Fruit fly (Drosophila melanogaster) whole organism, embryonic: ENCODE data around the gene CG2256.

Source experiments
- Awh ChIP-seq: fragments of 200-800 bp; sonication (Bioruptor generic); IDR thresholded peaks from 2 replicates; pipeline ENCODE4, ENCODE4 v1.3.6; 2022; ENCODE audit warnings: missing biosample characterization, missing genetic modification characterization
- Blimp-1 ChIP-seq: fragments of 200-800 bp; sonication (Bioruptor generic); optimal IDR thresholded peaks from 3 replicates; lab custom pipeline; 2018; ENCODE audit warnings: missing biosample characterization, missing genetic modification characterization, mild to moderate bottlenecking, moderate library complexity, missing genetic modification reagents
- BtbVII ChIP-seq: fragments of 200-800 bp; sonication (Bioruptor generic); optimal IDR thresholded peaks from 3 replicates; lab custom pipeline; 2017; ENCODE audit warnings: missing biosample characterization, mild to moderate bottlenecking, missing genetic modification characterization
- CG10431 ChIP-seq: fragments of 200-800 bp; sonication (Bioruptor generic); optimal IDR thresholded peaks from 3 replicates; lab custom pipeline; 2018; ENCODE audit warnings: missing biosample characterization, mild to moderate bottlenecking, missing genetic modification characterization
- CG13624 ChIP-seq: fragments of 200-800 bp; sonication (Bioruptor generic); optimal IDR thresholded peaks from 2 replicates; lab custom pipeline; 2016; ENCODE audit warnings: missing biosample characterization, missing genetic modification characterization
- CG17568 ChIP-seq: fragments of 200-800 bp; sonication (Bioruptor generic); optimal IDR thresholded peaks from 2 replicates; lab custom pipeline; 2018; ENCODE audit warnings: missing biosample characterization, mild to moderate bottlenecking, missing genetic modification characterization, moderate library complexity
- CG1792 ChIP-seq: fragments of 200-800 bp; sonication (Bioruptor generic); optimal IDR thresholded peaks from 2 replicates; lab custom pipeline; 2016; ENCODE audit warnings: missing biosample characterization, missing genetic modification characterization
- CG2116 ChIP-seq: fragments of 200-800 bp; sonication (Bioruptor generic); optimal IDR thresholded peaks from 3 replicates; lab custom pipeline; 2018; ENCODE audit warnings: missing biosample characterization, mild to moderate bottlenecking, missing genetic modification characterization
- CG3065 ChIP-seq: fragments of 200-800 bp; sonication (Bioruptor generic); optimal IDR thresholded peaks from 2 replicates; lab custom pipeline; 2016; ENCODE audit warnings: missing biosample characterization, missing genetic modification characterization
- CG32767 ChIP-seq: fragments of 200-800 bp; sonication (Bioruptor generic); IDR thresholded peaks from 2 replicates; pipeline ENCODE4 v1.3.6; 2022; ENCODE audit warnings: missing biosample characterization, missing genetic modification characterization
- CG34376 ChIP-seq: fragments of 200-800 bp; sonication (Bioruptor generic); optimal IDR thresholded peaks from 2 replicates; lab custom pipeline; 2018; ENCODE audit warnings: missing biosample characterization, mild to moderate bottlenecking, missing genetic modification characterization
- CG3995 ChIP-seq: fragments of 200-800 bp; sonication (Bioruptor generic); optimal IDR thresholded peaks from 3 replicates; lab custom pipeline; 2016; ENCODE audit warnings: missing biosample characterization, missing genetic modification characterization
- CG4820 ChIP-seq: fragments of 200-800 bp; sonication (Bioruptor generic); optimal IDR thresholded peaks from 3 replicates; lab custom pipeline; 2016; ENCODE audit warnings: missing biosample characterization, missing genetic modification characterization
- CG8089 ChIP-seq: fragments of 200-800 bp; sonication (Bioruptor generic); optimal IDR thresholded peaks from 3 replicates; lab custom pipeline; 2016; ENCODE audit warnings: missing biosample characterization, missing genetic modification characterization
- CG8478 ChIP-seq: fragments of >200 bp; optimal IDR thresholded peaks from 2 replicates; lab custom pipeline; 2018
- CG8765 ChIP-seq: fragments of 200-800 bp; sonication (Bioruptor generic); IDR thresholded peaks from 2 replicates; pipeline ENCODE4 v1.3.6; 2022; ENCODE audit warnings: missing biosample characterization, missing genetic modification characterization
- CG9609 ChIP-seq: fragments of 200-800 bp; sonication (Bioruptor generic); optimal IDR thresholded peaks from 3 replicates; lab custom pipeline; 2016; ENCODE audit warnings: missing biosample characterization, missing genetic modification characterization
- CG9727 ChIP-seq: fragments of 200-800 bp; sonication (Bioruptor generic); optimal IDR thresholded peaks from 3 replicates; lab custom pipeline; 2017; ENCODE audit warnings: missing biosample characterization, mild to moderate bottlenecking, missing genetic modification characterization
- Dbx ChIP-seq: fragments of 200-800 bp; sonication (Bioruptor generic); IDR thresholded peaks from 3 replicates; pipeline ENCODE4 v1.3.6; 2022; ENCODE audit warnings: missing biosample characterization, missing genetic modification characterization
- Dll ChIP-seq: fragments of 200-800 bp; sonication (Bioruptor generic); IDR thresholded peaks from 4 replicates; pipeline ENCODE4 v1.3.6; 2022; ENCODE audit warnings: missing biosample characterization, missing genetic modification characterization; ENCODE audit not compliant: partially characterized antibody
- Eip74EF ChIP-seq, 2 experiments: fragments of 200-800 bp in 1 of 2; fragments of >200 bp in 1 of 2; sonication (Bioruptor generic) in 1 of 2; optimal IDR thresholded peaks; 2 replicates each; lab custom pipeline; 2017 to 2019; ENCODE audit warnings: missing biosample characterization in 2 of 2, missing genetic modification characterization in 2 of 2, mild to moderate bottlenecking in 1 of 2, moderate library complexity in 1 of 2
- HLH4C ChIP-seq: fragments of 200-800 bp; sonication (Bioruptor generic); IDR thresholded peaks from 3 replicates; pipeline ENCODE4 v1.3.6; 2022; ENCODE audit warnings: missing biosample characterization, missing genetic modification characterization; ENCODE audit not compliant: partially characterized antibody
- HLH54F ChIP-seq: fragments of 200-800 bp; sonication (Bioruptor generic); optimal IDR thresholded peaks from 3 replicates; lab custom pipeline; 2016; ENCODE audit warnings: missing biosample characterization, missing genetic modification characterization
- Hey ChIP-seq: fragments of 200-800 bp; sonication (Bioruptor generic); optimal IDR thresholded peaks from 3 replicates; lab custom pipeline; 2018; ENCODE audit warnings: missing biosample characterization, mild to moderate bottlenecking, missing genetic modification characterization
- Mrtf ChIP-seq: fragments of 200-800 bp; sonication (Bioruptor generic); IDR thresholded peaks from 3 replicates; pipeline ENCODE4 v1.3.6; 2022; ENCODE audit warnings: missing biosample characterization, missing genetic modification characterization
- NFAT ChIP-seq: fragments of 200-800 bp; sonication (Bioruptor generic); IDR thresholded peaks from 2 replicates; pipeline ENCODE4 v1.3.6; 2022; ENCODE audit warnings: missing biosample characterization, missing genetic modification characterization
- Neu2 ChIP-seq: fragments of 200-800 bp; sonication (Bioruptor generic); optimal IDR thresholded peaks from 3 replicates; lab custom pipeline; 2016; ENCODE audit warnings: missing biosample characterization, missing genetic modification characterization, borderline replicate concordance
- Opbp ChIP-seq: fragments of 200-800 bp; sonication (Bioruptor generic); IDR thresholded peaks from 3 replicates; pipeline ENCODE4 v1.3.6; 2022; ENCODE audit warnings: missing biosample characterization, missing genetic modification characterization; ENCODE audit not compliant: partially characterized antibody
- Ravus ChIP-seq: fragments of 200-800 bp; sonication (Bioruptor generic); IDR thresholded peaks from 2 replicates; pipeline ENCODE4 v1.3.6; 2022; ENCODE audit warnings: missing biosample characterization, missing genetic modification characterization
- Rx ChIP-seq: fragments of 200-800 bp; sonication (Bioruptor generic); IDR thresholded peaks from 2 replicates; pipeline ENCODE4 v1.3.6; 2022; ENCODE audit warnings: missing biosample characterization, missing genetic modification characterization
- Sin3A ChIP-seq: fragments of >200 bp; optimal IDR thresholded peaks from 2 replicates; lab custom pipeline; 2018
- dan ChIP-seq: fragments of 200-800 bp; sonication (Bioruptor generic); IDR thresholded peaks from 2 replicates; pipeline ENCODE4 v1.3.6; 2022; ENCODE audit warnings: missing biosample characterization, missing genetic modification characterization
- dysf ChIP-seq: fragments of 200-800 bp; sonication (Bioruptor generic); IDR thresholded peaks from 3 replicates; pipeline ENCODE4 v1.3.6; 2022; ENCODE audit warnings: missing biosample characterization, missing genetic modification characterization
- emc ChIP-seq: fragments of 200-800 bp; sonication (Bioruptor generic); optimal IDR thresholded peaks from 2 replicates; lab custom pipeline; 2016; ENCODE audit warnings: missing biosample characterization, missing genetic modification characterization
- fd102C ChIP-seq: fragments of 200-800 bp; sonication (Bioruptor generic); optimal IDR thresholded peaks from 2 replicates; lab custom pipeline; 2018; ENCODE audit warnings: missing biosample characterization, mild to moderate bottlenecking, missing genetic modification characterization, moderate library complexity
- ftz-f1 ChIP-seq: fragments of 200-800 bp; sonication (Bioruptor generic); optimal IDR thresholded peaks from 2 replicates; lab custom pipeline; 2016; ENCODE audit warnings: missing biosample characterization, missing genetic modification characterization
- grn ChIP-seq: fragments of 200-800 bp; sonication (Bioruptor generic); optimal IDR thresholded peaks from 3 replicates; lab custom pipeline; 2017; ENCODE audit warnings: missing biosample characterization, missing genetic modification characterization
- hb ChIP-seq: fragments of 200-800 bp; sonication (Bioruptor generic); IDR thresholded peaks from 3 replicates; pipeline ENCODE4 v1.3.6; 2022; ENCODE audit warnings: missing biosample characterization, missing genetic modification characterization; ENCODE audit not compliant: partially characterized antibody
- her ChIP-seq: fragments of 200-800 bp; sonication (Bioruptor generic); optimal IDR thresholded peaks from 2 replicates; lab custom pipeline; 2016; ENCODE audit warnings: missing biosample characterization, missing genetic modification characterization
- ind ChIP-seq: fragments of 200-800 bp; sonication (Bioruptor generic); optimal IDR thresholded peaks from 3 replicates; lab custom pipeline; 2016; ENCODE audit warnings: missing biosample characterization, missing genetic modification characterization
- kay ChIP-seq: fragments of 200-800 bp; sonication (Bioruptor generic); optimal IDR thresholded peaks from 2 replicates; lab custom pipeline; 2016; ENCODE audit warnings: missing biosample characterization, missing genetic modification characterization
- nerfin-1 ChIP-seq: fragments of 200-800 bp; sonication (Bioruptor generic); optimal IDR thresholded peaks from 3 replicates; lab custom pipeline; 2019; ENCODE audit warnings: missing biosample characterization, mild to moderate bottlenecking, missing genetic modification characterization, moderate library complexity
- otp ChIP-seq: fragments of 200-800 bp; sonication (Bioruptor generic); IDR thresholded peaks from 3 replicates; pipeline ENCODE4, ENCODE4 v1.3.6; 2022; ENCODE audit warnings: missing biosample characterization, missing genetic modification characterization
- pnt ChIP-seq: fragments of 200-800 bp; sonication (Bioruptor generic); optimal IDR thresholded peaks from 3 replicates; lab custom pipeline; 2016; ENCODE audit warnings: missing biosample characterization, missing genetic modification characterization
- pzg ChIP-seq: fragments of 200-800 bp; sonication (Bioruptor generic); optimal IDR thresholded peaks from 3 replicates; lab custom pipeline; 2018; ENCODE audit warnings: missing biosample characterization, mild to moderate bottlenecking, missing genetic modification characterization, moderate library complexity
- ro ChIP-seq: fragments of 200-800 bp; sonication (Bioruptor generic); IDR thresholded peaks from 2 replicates; pipeline ENCODE4 v1.3.6; 2022; ENCODE audit warnings: missing biosample characterization, missing genetic modification characterization
- slbo ChIP-seq: fragments of 200-800 bp; sonication (Bioruptor generic); IDR thresholded peaks from 2 replicates; pipeline ENCODE4 v1.3.6; 2022; ENCODE audit warnings: missing biosample characterization, missing genetic modification characterization
- slp2 ChIP-seq: fragments of 200-800 bp; sonication (Bioruptor generic); optimal IDR thresholded peaks from 2 replicates; lab custom pipeline; 2016; ENCODE audit warnings: missing biosample characterization, missing genetic modification characterization
- tio ChIP-seq: fragments of 200-800 bp; sonication (Bioruptor generic); optimal IDR thresholded peaks from 2 replicates; lab custom pipeline; 2017; ENCODE audit warnings: missing biosample characterization, missing genetic modification characterization, inconsistent platforms
- zfh2 ChIP-seq: fragments of 200-800 bp; sonication (Bioruptor generic); optimal IDR thresholded peaks from 2 replicates; lab custom pipeline; 2016; ENCODE audit warnings: missing biosample characterization, missing genetic modification characterization

CG2256 gene

DNA sequence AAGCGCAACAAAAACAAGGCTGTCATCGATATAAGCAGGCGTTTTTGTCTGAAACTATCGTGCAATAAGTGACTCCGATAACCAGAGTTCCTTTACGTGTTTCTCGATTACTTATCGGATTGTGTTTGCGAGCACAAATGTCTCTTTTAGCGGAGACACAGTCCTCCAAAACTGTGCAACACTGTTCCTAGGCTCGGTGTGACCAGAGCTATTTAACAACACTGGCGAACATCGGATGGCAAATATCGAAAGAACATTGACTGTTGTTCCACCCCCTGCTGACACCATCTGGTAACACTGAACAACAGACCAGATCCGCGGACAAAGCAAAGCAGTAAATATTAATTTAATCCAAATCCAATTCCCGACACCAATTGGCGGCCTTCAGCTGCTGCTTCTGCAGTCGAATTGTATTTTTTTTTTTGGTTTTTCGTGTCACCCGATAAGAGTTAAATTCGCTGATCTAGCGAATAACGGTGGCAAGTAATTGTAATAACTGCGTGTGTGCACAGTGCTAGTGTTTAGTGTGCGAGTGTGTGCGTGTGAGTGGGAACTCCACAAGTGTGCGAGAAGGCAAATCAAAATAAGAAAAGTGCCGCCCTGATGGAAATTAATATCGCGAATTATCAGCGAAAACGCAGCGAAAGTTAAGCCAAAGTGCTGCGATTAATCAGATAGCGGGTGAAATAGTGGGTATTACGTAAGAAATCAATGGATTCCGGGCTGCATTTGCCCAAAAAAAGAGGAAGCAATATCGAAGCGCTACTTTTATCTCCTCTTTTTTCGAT, 25.4 kb downstream of the CG2256 start, which contains the start of gene mys (continued):
- TF ChIP-seq zfh2 (GFP tag; lab: Kevin White, UChicago) (peak; percentile 84), Opbp (GFP tag; lab: Robert Waterston, UW) (peak; percentile 97), ind (GFP tag; lab: Kevin White, UChicago) (peak; percentile 71), CG3995 (peak; percentile 97), Sin3A (lab: Kevin White, UChicago) (peak; percentile 84), CG2116 (peak; percentile 97), emc (peak; percentile 70), her (GFP tag; lab: Kevin White, UChicago) (peak; percentile 83), pzg (GFP tag; lab: Kevin White, UChicago) (peak; percentile 100), Blimp-1 (peak; percentile 23), nerfin-1 (tag; lab: Kevin White, UChicago) (no peak), NFAT (GFP tag; lab: Robert Waterston, UW) (peak; percentile 85), CG8765 (no peak), fd102C (GFP tag; lab: Kevin White, UChicago) (no peak), Eip74EF (GFP tag; optimal IDR thresholded peaks at IDR 0.05; lab: Kevin White, UChicago) (peak in 1 of 2 experiments; percentile 34), hb (GFP tag; lab: Robert Waterston, UW) (peak; percentile 92), CG34376 (GFP tag; lab: Kevin White, UChicago) (peak; percentile 74), pnt (GFP tag; lab: Kevin White, UChicago) (peak; percentile 69), ftz-f1 (GFP tag; lab: Kevin White, UChicago) (peak; percentile 65), CG4820 (peak; percentile 46), CG13624 (GFP tag; lab: Kevin White, UChicago) (peak; percentile 80), Ravus (GFP tag; lab: Robert Waterston, UW) (no peak), CG1792 (GFP tag; lab: Kevin White, UChicago) (peak; percentile 62), Rx (GFP tag; lab: Robert Waterston, UW) (no peak), grn (no peak), CG10431 (no peak), Hey (peak; percentile 2), CG32767 (GFP tag; lab: Robert Waterston, UW) (no peak), dysf (peak; percentile 53; the same call in 2 of the 3 replicates), CG9727 (GFP tag; lab: Kevin White, UChicago) (peak; percentile 47), slbo (peak; percentile 87), CG8089 (GFP tag; lab: Kevin White, UChicago) (peak; percentile 48), Dll (GFP tag; lab: Robert Waterston, UW) (peak; percentile 92), CG8478 (no peak), Mrtf (GFP tag; lab: Robert Waterston, UW) (peak; percentile 53; the same call in 1 of the 3 replicates), BtbVII (GFP tag; lab: Kevin White, UChicago) (peak; percentile 73), CG3065 (GFP tag; lab: Kevin White, UChicago) (peak; percentile 35), Neu2 (GFP tag; lab: Kevin White, UChicago) (peak; percentile 98), dan (no peak), HLH4C (peak; percentile 91), slp2 (GFP tag; lab: Kevin White, UChicago) (peak; percentile 8), kay (GFP tag; lab: Kevin White, UChicago) (no peak), Dbx (GFP tag; lab: Robert Waterston, UW) (peak; percentile 79), CG17568 (GFP tag; lab: Kevin White, UChicago) (peak; percentile 21), CG9609 (GFP tag; lab: Kevin White, UChicago) (peak; percentile 81), ro (GFP tag; lab: Robert Waterston, UW) (no peak), tio (GFP tag; lab: Kevin White, UChicago) (no peak), otp (GFP tag; lab: Robert Waterston, UW) (peak; percentile 40; the same call in 1 of the 3 replicates), HLH54F (GFP tag; lab: Kevin White, UChicago) (peak; percentile 84), Awh (GFP tag; lab: Robert Waterston, UW) (no peak)
